Worm (Caenorhabditis elegans) whole organism, L1 larva: Measurements from ENCODE around the gene clec-20.

Experiments used
- C04F5.9 ChIP-seq: sonication (generic microtip); optimal IDR thresholded peaks from 2 replicates; lab custom pipeline; 2016; ENCODE audit warnings: missing genetic modification characterization, missing compliant biosample characterization
- F16B12.6 ChIP-seq: fragments of 150-350 bp; optimal IDR thresholded peaks from 2 replicates; lab custom pipeline; 2014; ENCODE audit warnings: missing biosample characterization, missing genetic modification characterization
- Y116A8C.19 ChIP-seq: sonication (generic microtip); optimal IDR thresholded peaks from 2 replicates; lab custom pipeline; 2016; ENCODE audit warnings: missing compliant biosample characterization, missing genetic modification characterization, borderline replicate concordance
- alr-1 ChIP-seq: fragments of 200-800 bp; sonication (Bioruptor generic); optimal IDR thresholded peaks from 2 replicates; lab custom pipeline; 2018; ENCODE audit warnings: borderline replicate concordance, mild to moderate bottlenecking, missing genetic modification characterization, missing compliant biosample characterization
- blmp-1 ChIP-seq: fragments of 150-350 bp; optimal IDR thresholded peaks from 2 replicates; lab custom pipeline; 2014; ENCODE audit warnings: missing biosample characterization, missing genetic modification characterization
- ceh-82 ChIP-seq, 3 experiments: fragments of 150-350 bp in 1 of 3; sonication (generic microtip) in 2 of 3; optimal IDR thresholded peaks; 2 replicates each; lab custom pipeline; 2014 to 2017; ENCODE audit warnings: missing biosample characterization in 3 of 3, missing genetic modification characterization in 3 of 3
- ceh-88 ChIP-seq: fragments of 200-800 bp; sonication (Bioruptor generic); IDR thresholded peaks from 2 replicates; pipeline ENCODE4 v1.3.6; 2022; ENCODE audit warnings: missing genetic modification characterization, missing compliant biosample characterization
- ces-1 ChIP-seq: fragments of 150-350 bp; optimal IDR thresholded peaks from 2 replicates; lab custom pipeline; 2014; ENCODE audit warnings: missing biosample characterization, missing genetic modification reagents, missing genetic modification characterization
- efl-1 ChIP-seq, 4 experiments: fragments of 150-350 bp; optimal IDR thresholded peaks in 3 of 4; peaks in 1 of 4; 1 replicate in 1 of 4; 2 replicates in 3 of 4; lab custom pipeline; 2014; ENCODE audit warnings: missing biosample characterization in 2 of 4, missing genetic modification characterization in 2 of 4, missing genetic modification reagents in 2 of 4
- elt-2 ChIP-seq: sonication (generic microtip); optimal IDR thresholded peaks from 2 replicates; lab custom pipeline; 2016; ENCODE audit warnings: missing genetic modification characterization, mild to moderate bottlenecking, inconsistent platforms, missing compliant biosample characterization, missing genetic modification reagents
- elt-3 ChIP-seq, 6 experiments: fragments of 150-350 bp in 1 of 6; sonication (generic microtip); optimal IDR thresholded peaks; 2 replicates each; lab custom pipeline; 2017 to 2018; ENCODE audit warnings: missing biosample characterization in 6 of 6, missing genetic modification characterization in 6 of 6, inconsistent platforms in 1 of 6
- ets-5 ChIP-seq: fragments of 200-800 bp; sonication (Bioruptor generic); IDR thresholded peaks from 2 replicates; pipeline ENCODE4 v1.3.6; 2022; ENCODE audit warnings: missing genetic modification characterization, missing compliant biosample characterization
- fkh-10 ChIP-seq: sonication (generic microtip); optimal IDR thresholded peaks from 2 replicates; lab custom pipeline; 2017; ENCODE audit warnings: missing biosample characterization, missing genetic modification reagents, missing genetic modification characterization
- hlh-4 ChIP-seq: sonication (generic microtip); optimal IDR thresholded peaks from 2 replicates; lab custom pipeline; 2016; ENCODE audit warnings: mild to moderate bottlenecking, missing genetic modification characterization, missing compliant biosample characterization
- lin-14 ChIP-seq: fragments of 200-800 bp; sonication (Bioruptor generic); optimal IDR thresholded peaks from 2 replicates; lab custom pipeline; 2018; ENCODE audit warnings: mild to moderate bottlenecking, missing genetic modification characterization, moderate library complexity, missing compliant biosample characterization
- lin-15B ChIP-seq: fragments of 150-350 bp; sonication (generic microtip); optimal IDR thresholded peaks from 3 replicates; lab custom pipeline; 2014; ENCODE audit warnings: missing biosample characterization, missing genetic modification characterization
- lsy-2 ChIP-seq, 2 experiments: fragments of 150-350 bp; optimal IDR thresholded peaks; 2 replicates each; lab custom pipeline; 2014; ENCODE audit warnings: missing biosample characterization in 2 of 2, missing genetic modification characterization in 2 of 2
- mdl-1 ChIP-seq, 2 experiments: fragments of 150-350 bp; optimal IDR thresholded peaks; 2 replicates each; lab custom pipeline; 2014 to 2017; ENCODE audit warnings: missing biosample characterization in 2 of 2, missing genetic modification characterization in 2 of 2, inconsistent platforms in 1 of 2
- nhr-11 ChIP-seq: fragments of 150-350 bp; optimal IDR thresholded peaks from 2 replicates; lab custom pipeline; 2014; ENCODE audit warnings: missing biosample characterization, missing genetic modification characterization
- nhr-19 ChIP-seq: fragments of 200-800 bp; sonication (Bioruptor generic); conservative IDR thresholded peaks from 2 replicates; pipeline ENCODE4 v1.3.6; 2022; ENCODE audit warnings: missing genetic modification characterization, missing compliant biosample characterization
- nhr-28 ChIP-seq: fragments of 150-350 bp; optimal IDR thresholded peaks from 2 replicates; lab custom pipeline; 2014; ENCODE audit warnings: missing biosample characterization, missing genetic modification characterization
- nhr-76 ChIP-seq: sonication (generic microtip); optimal IDR thresholded peaks from 2 replicates; lab custom pipeline; 2017; ENCODE audit warnings: missing biosample characterization, missing genetic modification characterization
- nhr-77 ChIP-seq: fragments of 150-350 bp; optimal IDR thresholded peaks from 2 replicates; lab custom pipeline; 2014; ENCODE audit warnings: missing biosample characterization, missing genetic modification characterization
- nhr-84 ChIP-seq: sonication (generic microtip); optimal IDR thresholded peaks from 2 replicates; lab custom pipeline; 2017; ENCODE audit warnings: missing biosample characterization, missing genetic modification characterization
- pag-3 ChIP-seq: sonication (generic microtip); optimal IDR thresholded peaks from 2 replicates; lab custom pipeline; 2017; ENCODE audit warnings: missing genetic modification characterization, mild to moderate bottlenecking, missing compliant biosample characterization, antibody characterized with exemption, borderline replicate concordance; ENCODE audit not compliant: insufficient read depth
- skn-1 ChIP-seq: fragments of 150-350 bp; optimal IDR thresholded peaks from 2 replicates; lab custom pipeline; 2014; ENCODE audit warnings: missing biosample characterization, missing genetic modification characterization
- sox-4 ChIP-seq: sonication (generic microtip); optimal IDR thresholded peaks from 2 replicates; lab custom pipeline; 2016; ENCODE audit warnings: missing genetic modification characterization, missing compliant biosample characterization
- sptf-1 ChIP-seq: fragments of 150-350 bp; optimal IDR thresholded peaks from 2 replicates; lab custom pipeline; 2014; ENCODE audit warnings: missing biosample characterization, missing genetic modification characterization
- tlp-1 ChIP-seq: fragments of 150-350 bp; optimal IDR thresholded peaks from 2 replicates; lab custom pipeline; 2014; ENCODE audit warnings: missing biosample characterization, missing genetic modification characterization
- unc-62 ChIP-seq: fragments of 150-350 bp; optimal IDR thresholded peaks from 2 replicates; lab custom pipeline; 2014; ENCODE audit warnings: missing biosample characterization, missing genetic modification reagents, missing genetic modification characterization
- unc-86 ChIP-seq: sonication (generic microtip); optimal IDR thresholded peaks from 2 replicates; lab custom pipeline; 2016; ENCODE audit warnings: missing genetic modification characterization, missing compliant biosample characterization
- vab-15 ChIP-seq: sonication (generic microtip); optimal IDR thresholded peaks from 2 replicates; lab custom pipeline; 2017; ENCODE audit warnings: missing genotype, mild to moderate bottlenecking, missing genetic modification characterization, missing compliant biosample characterization
- xbp-1 ChIP-seq: sonication (generic microtip); optimal IDR thresholded peaks from 2 replicates; lab custom pipeline; 2016; ENCODE audit warnings: missing genetic modification characterization, missing compliant biosample characterization

clec-20 gene

DNA sequence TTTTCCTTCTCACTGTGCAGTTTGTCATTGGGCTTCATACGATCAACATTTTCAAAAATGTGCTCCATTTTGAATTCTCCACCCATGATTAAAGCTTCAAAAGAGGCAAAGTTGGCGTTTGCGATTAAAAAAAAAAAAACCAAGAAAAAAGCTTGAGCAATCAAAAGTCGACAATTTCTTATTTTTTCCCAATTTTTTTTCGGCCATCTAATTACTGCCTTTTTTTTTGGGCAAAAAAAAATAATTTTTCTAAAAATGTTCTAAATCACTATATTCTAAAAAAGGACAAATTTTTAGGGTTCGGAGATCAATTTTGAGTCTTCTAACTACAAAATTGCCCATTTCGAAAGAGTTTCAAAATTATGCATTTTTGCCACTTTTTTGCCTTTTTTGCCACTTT, 19.0 kb downstream of the clec-20 start, which contains the start of gene K05F6.10:
Gene K05F6.10 (minus strand): TSS at position 101 of the 400 bp plus-strand sequence.
- no peak for TF ChIP-seq alr-1
- no peak for TF ChIP-seq elt-2
- TF ChIP-seq unc-62, result no peak

DNA sequence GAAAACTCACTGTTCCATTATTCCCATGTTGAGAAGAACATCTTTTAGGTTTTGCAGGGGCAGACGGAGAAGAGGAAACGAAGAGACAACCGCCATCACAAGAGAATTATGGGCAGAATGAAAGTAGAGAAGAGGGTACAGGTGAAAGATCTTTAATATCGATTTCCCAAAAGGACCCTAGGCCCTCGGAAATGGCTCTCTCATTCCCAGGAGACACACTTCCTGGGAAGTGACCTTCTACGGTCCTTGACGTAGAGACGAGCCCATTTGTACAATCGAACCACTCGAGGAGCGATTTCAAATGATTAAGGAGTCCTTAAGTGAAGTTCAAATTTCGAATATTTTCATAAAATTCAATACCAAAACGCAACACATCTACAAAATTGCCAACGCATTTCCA, 24.0 kb downstream of the clec-20 start, which contains the start of gene fbxb-46:
Gene fbxb-46 (minus strand): TSS at position 101 of the 400 bp plus-strand sequence.
- TF ChIP-seq pag-3 (tag; lab: Kevin White, UChicago) (no peak), nhr-76 (tag; lab: Kevin White, UChicago) (no peak), ets-5 (GFP tag; lab: Robert Waterston, UW) (no peak), efl-1 (optimal IDR thresholded peaks at IDR 0.05; lab: Kevin White, UChicago) (no peak), efl-1 (GFP tag; optimal IDR thresholded peaks at IDR 0.05 in 1 of 2; lab: Kevin White, UChicago) (no peak), ceh-82 (tag; optimal IDR thresholded peaks at IDR 0.05; lab: Kevin White, UChicago) (no peak), skn-1 (no peak), elt-3 (tag; optimal IDR thresholded peaks at IDR 0.05; lab: Kevin White, UChicago) (no peak), hlh-4 (no peak), F16B12.6 (tag; lab: Kevin White, UChicago) (no peak), nhr-11 (tag; lab: Kevin White, UChicago) (no peak), nhr-28 (no peak), lsy-2 (tag; optimal IDR thresholded peaks at IDR 0.05; lab: Kevin White, UChicago) (no peak), ces-1 (GFP tag; lab: Kevin White, UChicago) (no peak), Y116A8C.19 (tag; lab: Kevin White, UChicago) (no peak), C04F5.9 (tag; lab: Kevin White, UChicago) (no peak), vab-15 (no peak), nhr-19 (GFP tag; lab: Robert Waterston, UW) (no peak)

DNA sequence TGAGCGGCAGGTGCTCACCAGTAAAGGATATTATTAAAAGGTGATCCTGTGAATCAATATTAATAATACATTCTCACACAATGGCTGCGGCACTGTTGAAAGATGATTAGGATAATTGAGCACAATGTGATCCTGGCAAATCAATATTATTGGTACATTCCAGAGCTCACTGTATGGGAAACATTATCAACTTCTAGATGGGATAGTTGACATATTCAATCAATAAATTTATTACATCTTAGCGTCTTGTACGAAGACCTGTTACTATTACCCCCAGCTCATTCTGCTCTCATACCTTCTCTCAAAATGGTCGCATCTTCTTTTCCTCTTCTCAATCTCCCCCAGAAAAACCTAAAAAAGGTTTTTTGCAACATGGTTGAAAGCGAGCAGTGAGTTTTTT, 26.8 kb downstream of the clec-20 start, which contains the start of gene fbxb-49:
Gene fbxb-49 (plus strand): TSS at position 301 of the 400 bp plus-strand sequence.
- TF ChIP-seq nhr-11 (tag; lab: Kevin White, UChicago), result no peak
- TF ChIP-seq nhr-84 (tag; lab: Kevin White, UChicago), result no peak

DNA sequence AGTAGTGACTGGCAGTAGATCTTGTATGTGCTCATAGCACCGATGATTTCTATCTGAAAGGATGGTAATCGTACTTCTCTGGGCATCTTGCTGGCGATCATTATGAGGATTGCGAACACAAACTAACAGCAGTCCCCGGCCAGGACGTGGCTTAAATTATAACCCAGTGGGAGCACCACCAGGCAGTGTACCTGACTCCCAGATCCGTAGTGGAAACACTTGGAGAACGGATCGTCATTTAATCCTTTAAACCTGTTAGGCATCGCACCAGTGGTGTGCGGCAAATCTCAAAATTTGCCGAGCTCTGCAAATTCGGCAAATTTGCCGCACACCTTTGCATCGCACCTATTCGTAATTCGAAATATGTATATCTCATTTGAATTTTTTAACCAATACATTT, 27.4 kb downstream of the clec-20 start, which contains the start of gene K05F6.8:
Gene K05F6.8 (minus strand): TSS at position 101 of the 400 bp plus-strand sequence.
- TF ChIP-seq mdl-1 (tag; optimal IDR thresholded peaks at IDR 0.05; lab: Kevin White, UChicago) (no peak), unc-86 (tag; lab: Kevin White, UChicago) (no peak), lin-15B (tag; lab: Kevin White, UChicago) (no peak), ceh-88 (GFP tag; lab: Robert Waterston, UW) (no peak)

DNA sequence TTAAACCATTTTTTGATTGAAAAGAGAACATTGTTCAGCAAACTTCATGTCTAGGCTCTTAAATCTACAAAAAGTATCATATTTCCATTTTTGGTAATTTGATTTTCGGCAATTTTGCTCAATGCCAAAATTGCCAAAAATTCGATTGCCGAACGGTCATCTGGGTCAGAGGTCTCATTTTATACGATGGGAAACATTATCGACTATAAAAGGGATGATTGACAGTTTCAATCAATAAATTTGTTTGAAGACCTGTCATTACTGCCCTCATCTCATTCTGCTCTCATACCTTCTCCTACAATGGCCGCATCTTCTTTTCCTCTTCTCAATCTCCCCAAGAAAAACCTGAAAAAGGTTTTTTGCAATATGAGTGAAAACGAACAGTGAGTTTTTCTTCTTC, 33.2 kb downstream of the clec-20 start, which contains the start of gene K05F6.14:
Gene K05F6.14 (plus strand): TSS at position 301 of the 400 bp plus-strand sequence.
- TF ChIP-seq tlp-1 (tag; lab: Kevin White, UChicago) (no peak), unc-62 (no peak), ces-1 (GFP tag; lab: Kevin White, UChicago) (no peak), sox-4 (tag; lab: Kevin White, UChicago) (no peak), fkh-10 (GFP tag; lab: Kevin White, UChicago) (no peak), nhr-77 (tag; lab: Kevin White, UChicago) (no peak), blmp-1 (tag; lab: Kevin White, UChicago) (no peak), alr-1 (no peak), lin-14 (no peak), sptf-1 (tag; lab: Kevin White, UChicago) (no peak), xbp-1 (tag; lab: Kevin White, UChicago) (no peak)
